Worm (Caenorhabditis elegans) whole organism, young adult: ENCODE results near the gene ZK250.13.
"Not testable (repeated sequence)": the region's sequence is repeated elsewhere in the genome, so short reads cannot be mapped to it uniquely, and the experiment has no call there.

Experiments
- C06A6.2 ChIP-seq: fragments of 200-800 bp; sonication (Bioruptor generic); conservative IDR thresholded peaks from 2 replicates; pipeline ENCODE4 v1.3.6; 2022; ENCODE audit warnings: missing genetic modification characterization, missing compliant biosample characterization
- D2030.7 ChIP-seq: fragments of 200-800 bp; sonication (Bioruptor generic); IDR thresholded peaks from 2 replicates; pipeline ENCODE4 v1.3.6; 2022; ENCODE audit warnings: missing genetic modification reagents, missing genetic modification characterization, missing compliant biosample characterization
- F23B12.7 ChIP-seq: sonication (generic microtip); optimal IDR thresholded peaks from 2 replicates; lab custom pipeline; 2017; ENCODE audit warnings: missing genetic modification characterization, mild to moderate bottlenecking, missing compliant biosample characterization, antibody characterized with exemption, moderate library complexity; ENCODE audit not compliant: insufficient read depth
- F33H1.4 ChIP-seq: fragments of 200-800 bp; sonication (Bioruptor generic); IDR thresholded peaks from 2 replicates; pipeline ENCODE4 v1.3.6; 2022; ENCODE audit warnings: missing genetic modification reagents, missing genetic modification characterization, missing compliant biosample characterization
- F37B4.10 ChIP-seq: fragments of 200-800 bp; sonication (Bioruptor generic); IDR thresholded peaks from 2 replicates; pipeline ENCODE4 v1.3.6; 2022; ENCODE audit warnings: missing genetic modification characterization, missing compliant biosample characterization
- F55B11.4 ChIP-seq: sonication (generic microtip); optimal IDR thresholded peaks from 2 replicates; lab custom pipeline; 2016; ENCODE audit warnings: missing compliant biosample characterization, missing genetic modification characterization, borderline replicate concordance; ENCODE audit not compliant: insufficient read depth
- F57C9.4 ChIP-seq: sonication (generic microtip); optimal IDR thresholded peaks from 2 replicates; lab custom pipeline; 2017; ENCODE audit warnings: mild to moderate bottlenecking, missing genetic modification characterization, missing compliant biosample characterization
- T07F8.4 ChIP-seq: sonication (generic microtip); optimal IDR thresholded peaks from 2 replicates; lab custom pipeline; 2016; ENCODE audit warnings: mild to moderate bottlenecking, missing genetic modification characterization, moderate library complexity, missing compliant biosample characterization
- Y53G8AR.9 ChIP-seq: fragments of 200-800 bp; sonication (Bioruptor generic); conservative IDR thresholded peaks from 2 replicates; pipeline ENCODE4 v1.3.6; 2022; ENCODE audit warnings: missing genetic modification reagents, missing genetic modification characterization, missing compliant biosample characterization
- Y79H2A.3 ChIP-seq: fragments of 200-800 bp; sonication (Bioruptor generic); conservative IDR thresholded peaks from 2 replicates; pipeline ENCODE4 v1.3.6; 2022; ENCODE audit warnings: missing genetic modification reagents, missing genetic modification characterization, missing compliant biosample characterization
- ZK185.1 ChIP-seq: sonication (generic microtip); optimal IDR thresholded peaks from 2 replicates; lab custom pipeline; 2016; ENCODE audit warnings: mild to moderate bottlenecking, missing genetic modification characterization, missing compliant biosample characterization; ENCODE audit not compliant: poor library complexity, severe bottlenecking
- atf-7 ChIP-seq: sonication (generic microtip); optimal IDR thresholded peaks from 2 replicates; lab custom pipeline; 2017; ENCODE audit warnings: mild to moderate bottlenecking, missing genetic modification characterization, missing compliant biosample characterization
- athp-1 ChIP-seq: sonication (generic microtip); optimal IDR thresholded peaks from 2 replicates; lab custom pipeline; 2017; ENCODE audit warnings: mild to moderate bottlenecking, missing genetic modification characterization, missing compliant biosample characterization
- attf-5 ChIP-seq: fragments of 200-800 bp; sonication (Bioruptor generic); optimal IDR thresholded peaks from 2 replicates; lab custom pipeline; 2018; ENCODE audit warnings: mild to moderate bottlenecking, missing genetic modification characterization, missing compliant biosample characterization
- attf-6 ChIP-seq: fragments of 200-800 bp; sonication (Bioruptor generic); IDR thresholded peaks from 2 replicates; pipeline ENCODE4 v1.3.6; 2022; ENCODE audit warnings: missing genetic modification reagents, missing genetic modification characterization, missing compliant biosample characterization
- bed-2 ChIP-seq: fragments of 200-800 bp; sonication (Bioruptor generic); IDR thresholded peaks from 2 replicates; pipeline ENCODE4 v1.3.6; 2022; ENCODE audit warnings: missing genetic modification reagents, missing genetic modification characterization, missing compliant biosample characterization
- ccch-3 ChIP-seq: fragments of 200-800 bp; sonication (Bioruptor generic); optimal IDR thresholded peaks from 2 replicates; lab custom pipeline; 2018; ENCODE audit warnings: mild to moderate bottlenecking, missing genetic modification characterization, missing compliant biosample characterization
- cebp-2 ChIP-seq: fragments of 200-800 bp; sonication (Bioruptor generic); IDR thresholded peaks from 2 replicates; pipeline ENCODE4 v1.3.6; 2022; ENCODE audit warnings: missing genetic modification characterization, missing compliant biosample characterization
- ceh-100 ChIP-seq: fragments of 200-800 bp; sonication (Bioruptor generic); IDR thresholded peaks from 2 replicates; pipeline ENCODE4 v1.3.6; 2022; ENCODE audit warnings: missing genetic modification reagents, missing genetic modification characterization, missing compliant biosample characterization
- ceh-27 ChIP-seq: fragments of 200-800 bp; sonication (Bioruptor generic); optimal IDR thresholded peaks from 2 replicates; lab custom pipeline; 2018; ENCODE audit warnings: mild to moderate bottlenecking, missing genetic modification characterization, moderate library complexity, missing compliant biosample characterization
- ceh-40 ChIP-seq: fragments of 200-800 bp; sonication (Bioruptor generic); IDR thresholded peaks from 2 replicates; pipeline ENCODE4 v1.3.6; 2022; ENCODE audit warnings: missing genetic modification characterization, missing compliant biosample characterization
- ceh-91 ChIP-seq: fragments of 200-800 bp; sonication (Bioruptor generic); IDR thresholded peaks from 2 replicates; pipeline ENCODE4 v1.3.6; 2022; ENCODE audit warnings: missing genetic modification reagents, missing genetic modification characterization, missing compliant biosample characterization
- dox-1 ChIP-seq: fragments of 200-800 bp; sonication (Bioruptor generic); IDR thresholded peaks from 2 replicates; pipeline ENCODE4 v1.3.6; 2022; ENCODE audit warnings: missing genetic modification reagents, missing genetic modification characterization, missing compliant biosample characterization
- egl-44 ChIP-seq: fragments of 200-800 bp; sonication (Bioruptor generic); IDR thresholded peaks from 2 replicates; pipeline ENCODE4 v1.3.6; 2022; ENCODE audit warnings: missing genetic modification reagents, missing genetic modification characterization, missing compliant biosample characterization
- ekl-4 ChIP-seq: fragments of 200-800 bp; sonication (Bioruptor generic); IDR thresholded peaks from 2 replicates; pipeline ENCODE4 v1.3.6; 2022; ENCODE audit warnings: missing genetic modification reagents, missing genetic modification characterization, missing compliant biosample characterization
- hlh-12 ChIP-seq: sonication (generic microtip); optimal IDR thresholded peaks from 2 replicates; lab custom pipeline; 2016; ENCODE audit warnings: missing genetic modification characterization, missing compliant biosample characterization
- lin-26 ChIP-seq: fragments of 200-800 bp; sonication (Bioruptor generic); IDR thresholded peaks from 2 replicates; pipeline ENCODE4 v1.3.6; 2022; ENCODE audit warnings: missing genetic modification reagents, missing genetic modification characterization, missing compliant biosample characterization
- lir-1 ChIP-seq: fragments of 200-800 bp; sonication (Bioruptor generic); conservative IDR thresholded peaks from 2 replicates; pipeline ENCODE4 v1.3.6; 2022; ENCODE audit warnings: missing genetic modification reagents, missing genetic modification characterization, missing compliant biosample characterization
- lsl-1 ChIP-seq: fragments of 200-800 bp; sonication (Bioruptor generic); optimal IDR thresholded peaks from 2 replicates; lab custom pipeline; 2018; ENCODE audit warnings: mild to moderate bottlenecking, missing genetic modification characterization, moderate library complexity, missing compliant biosample characterization
- madf-10 ChIP-seq: sonication (generic microtip); optimal IDR thresholded peaks from 2 replicates; lab custom pipeline; 2016; ENCODE audit warnings: mild to moderate bottlenecking, missing genetic modification characterization, missing compliant biosample characterization
- madf-3 ChIP-seq: fragments of 200-800 bp; sonication (Bioruptor generic); IDR thresholded peaks from 2 replicates; pipeline ENCODE4 v1.3.6; 2022; ENCODE audit warnings: missing genetic modification reagents, missing genetic modification characterization, missing compliant biosample characterization
- madf-8 ChIP-seq: fragments of 200-800 bp; sonication (Bioruptor generic); conservative IDR thresholded peaks from 2 replicates; pipeline ENCODE4 v1.3.6; 2022; ENCODE audit warnings: missing genetic modification reagents, missing genetic modification characterization, missing compliant biosample characterization
- mel-28 ChIP-seq: sonication (generic microtip); optimal IDR thresholded peaks from 2 replicates; lab custom pipeline; 2016; ENCODE audit warnings: borderline replicate concordance, mild to moderate bottlenecking, missing genetic modification characterization, missing compliant biosample characterization
- nfyb-1 ChIP-seq: fragments of 200-800 bp; sonication (Bioruptor generic); IDR thresholded peaks from 2 replicates; pipeline ENCODE4 v1.3.6; 2022; ENCODE audit warnings: missing genetic modification reagents, missing genetic modification characterization, missing compliant biosample characterization
- nhr-80 ChIP-seq: sonication (generic microtip); optimal IDR thresholded peaks from 2 replicates; lab custom pipeline; 2016; ENCODE audit warnings: missing genetic modification characterization, missing compliant biosample characterization
- sea-2 ChIP-seq: fragments of 200-800 bp; sonication (Bioruptor generic); IDR thresholded peaks from 2 replicates; pipeline ENCODE4 v1.3.6; 2022; ENCODE audit warnings: missing genetic modification characterization, missing compliant biosample characterization
- snpc-1.1 ChIP-seq: sonication (generic microtip); optimal IDR thresholded peaks from 2 replicates; lab custom pipeline; 2017; ENCODE audit warnings: missing genetic modification characterization, mild to moderate bottlenecking, missing compliant biosample characterization, antibody characterized with exemption, moderate library complexity, missing genotype, missing genetic modification reagents; ENCODE audit not compliant: insufficient read depth
- snpc-1.3 ChIP-seq: sonication (generic microtip); optimal IDR thresholded peaks from 2 replicates; lab custom pipeline; 2017; ENCODE audit warnings: missing genetic modification characterization, mild to moderate bottlenecking, missing compliant biosample characterization, antibody characterized with exemption, moderate library complexity, missing genotype, missing genetic modification reagents; ENCODE audit not compliant: insufficient read depth
- somi-1 ChIP-seq: fragments of 200-800 bp; sonication (Bioruptor generic); optimal IDR thresholded peaks from 2 replicates; lab custom pipeline; 2018; ENCODE audit warnings: mild to moderate bottlenecking, missing genetic modification characterization, missing compliant biosample characterization
- zim-3 ChIP-seq: sonication (generic microtip); optimal IDR thresholded peaks from 2 replicates; lab custom pipeline; 2017; ENCODE audit warnings: mild to moderate bottlenecking, missing genetic modification characterization, moderate library complexity, missing compliant biosample characterization

ZK250.13 gene

DNA sequence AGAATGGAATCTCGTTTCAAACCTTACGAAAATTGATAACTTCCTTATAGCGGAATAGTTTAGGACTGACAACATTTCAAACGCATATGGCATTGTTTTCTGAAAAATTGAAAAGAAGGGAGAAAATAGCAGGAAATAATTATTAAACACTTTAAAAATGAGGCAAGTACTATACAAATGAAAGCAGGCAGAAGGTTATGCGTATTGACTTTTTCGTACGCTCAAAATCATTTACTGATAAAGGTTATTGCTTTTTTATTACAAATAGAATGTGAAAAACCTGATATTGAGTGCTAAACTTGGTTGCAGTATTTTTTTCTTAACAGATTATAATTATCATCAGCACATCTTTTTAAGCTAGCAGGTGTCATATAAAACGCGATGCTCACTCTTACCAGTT, at the start of gene ZK250.13:
TSS of gene ZK250.13 (minus strand) at position 101 of the 400 bp plus-strand sequence.
- no peak for TF ChIP-seq egl-44 (GFP tag; lab: Robert Waterston, UW)
- TF ChIP-seq ZK185.1, result no peak
- no peak for TF ChIP-seq ceh-91 (GFP tag; lab: Robert Waterston, UW)
- TF ChIP-seq ceh-27 (GFP tag; lab: Kevin White, UChicago), result no peak
- TF ChIP-seq madf-8 (GFP tag; lab: Robert Waterston, UW), result no peak
- no peak for TF ChIP-seq F57C9.4 (tag; lab: Kevin White, UChicago)
- TF ChIP-seq athp-1 (tag; lab: Kevin White, UChicago), result no peak
- no peak for TF ChIP-seq F33H1.4
- TF ChIP-seq attf-5 (GFP tag; lab: Kevin White, UChicago), result no peak
- TF ChIP-seq, all 124 proteins: peak for 0

DNA sequence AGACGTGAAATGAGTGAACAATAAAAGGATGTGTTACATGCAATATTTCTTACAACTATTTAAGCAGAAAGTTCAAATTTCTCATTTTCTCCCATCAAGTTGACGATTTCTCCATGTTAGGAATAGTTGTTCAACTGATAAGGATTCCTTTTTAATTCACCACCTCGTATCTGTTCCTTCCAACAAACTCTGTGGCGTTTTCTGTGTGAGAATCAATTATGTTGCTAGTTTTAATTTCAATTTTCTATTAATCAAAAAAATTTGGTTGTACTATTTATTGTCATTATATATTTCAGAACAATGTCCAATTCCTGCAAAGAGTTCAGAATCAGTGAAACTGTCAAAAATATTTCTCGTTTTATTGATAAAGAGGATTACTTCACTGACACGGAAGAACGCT, 49.5 kb upstream of the ZK250.13 start, which contains the start of gene math-44:
TSS of gene math-44 (plus strand) at position 301 of the 400 bp plus-strand sequence.
- peak; percentile 4 for TF ChIP-seq nhr-80 (tag; lab: Kevin White, UChicago)
- no peak for TF ChIP-seq ccch-3 (GFP tag; lab: Kevin White, UChicago)

- TF ChIP-seq bed-2 (GFP tag; lab: Robert Waterston, UW) (no peak), madf-3 (no peak), athp-1 (tag; lab: Kevin White, UChicago) (no peak), F37B4.10 (GFP tag; lab: Robert Waterston, UW) (no peak), somi-1 (GFP tag; lab: Kevin White, UChicago) (no peak), lsl-1 (GFP tag; lab: Kevin White, UChicago) (no peak)
These were observed 47.4 kb upstream of the ZK250.13 start, which contains the start of gene Y16E11A.4 for ce11 chrII:1986979-1987378. Gene Y16E11A.4 (plus strand): TSS chrII:1987279.

DNA sequence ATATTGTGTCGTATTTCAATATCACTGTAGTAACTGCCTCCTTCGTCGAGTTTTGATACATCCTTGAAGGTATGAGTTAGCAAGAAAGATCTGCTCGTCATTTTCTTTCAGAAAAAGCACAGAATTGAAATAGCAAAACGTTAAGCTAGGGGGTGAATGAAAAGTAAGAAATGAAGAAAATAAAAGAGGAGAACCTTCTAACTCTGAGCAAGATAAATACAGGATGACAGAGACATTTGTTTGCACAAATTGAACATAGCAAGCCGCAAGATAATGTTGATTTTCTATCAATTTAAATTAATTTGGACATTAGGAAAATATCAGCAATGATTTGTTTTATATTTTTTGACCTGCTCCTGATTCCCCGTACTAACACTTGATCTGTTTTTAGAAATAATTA, 16.0 kb upstream of the ZK250.13 start, which contains the start of gene math-49:
TSS of gene math-49 (minus strand) at position 101 of the 400 bp plus-strand sequence.
- TF ChIP-seq snpc-1.3 (tag; lab: Kevin White, UChicago); madf-10 (tag; lab: Kevin White, UChicago); attf-5 (GFP tag; lab: Kevin White, UChicago): not testable (repeated sequence)

DNA sequence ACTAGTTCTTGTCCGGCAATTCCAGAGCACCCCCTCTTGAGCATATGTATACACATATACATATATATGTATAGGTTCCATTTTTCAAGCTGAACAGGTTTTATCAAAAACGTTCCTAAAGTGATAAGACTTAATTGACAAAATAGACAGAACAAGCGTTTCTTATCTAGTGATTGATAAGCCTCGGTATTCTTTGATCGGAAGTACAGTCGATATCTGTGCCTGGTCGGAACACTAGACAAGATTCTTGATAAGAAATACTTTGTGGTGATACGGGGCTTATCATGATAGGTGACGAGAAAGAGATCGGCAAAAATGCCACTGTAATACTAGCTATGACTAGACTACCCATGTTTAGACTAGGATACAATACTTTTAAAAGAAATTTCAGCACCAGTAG, 9.6 kb upstream of the ZK250.13 start:
- no peak for TF ChIP-seq T07F8.4 (tag; lab: Kevin White, UChicago)
- no peak for TF ChIP-seq mel-28 (tag; lab: Kevin White, UChicago)
- TF ChIP-seq lir-1 (GFP tag; lab: Robert Waterston, UW), result no peak
- no peak for TF ChIP-seq somi-1 (GFP tag; lab: Kevin White, UChicago)
- peak; percentile 73 for TF ChIP-seq nhr-80 (tag; lab: Kevin White, UChicago)
- no peak for TF ChIP-seq F23B12.7 (tag; lab: Kevin White, UChicago)
- no peak for TF ChIP-seq nfyb-1
- TF ChIP-seq attf-6 (GFP tag; lab: Robert Waterston, UW), result no peak
- TF ChIP-seq zim-3 (tag; lab: Kevin White, UChicago), result no peak
- TF ChIP-seq F55B11.4 (tag; lab: Kevin White, UChicago), result no peak
- no peak for TF ChIP-seq sea-2
- TF ChIP-seq Y79H2A.3 (GFP tag; lab: Robert Waterston, UW), result no peak
- no peak for TF ChIP-seq lin-26
- peak; percentile 24 for TF ChIP-seq atf-7 (tag; lab: Kevin White, UChicago)
- TF ChIP-seq ekl-4 (GFP tag; lab: Robert Waterston, UW), result no peak
- TF ChIP-seq dox-1 (GFP tag; lab: Robert Waterston, UW), result peak; percentile 57
- no peak for TF ChIP-seq C06A6.2 (GFP tag; lab: Robert Waterston, UW)
- 0 out of 2 replicates have a peak, but pooled peaks have one; percentile 52 for TF ChIP-seq Y53G8AR.9
- TF ChIP-seq ceh-40 (GFP tag; lab: Robert Waterston, UW), result no peak
- TF ChIP-seq cebp-2 (GFP tag; lab: Robert Waterston, UW), result no peak
- TF ChIP-seq snpc-1.1 (tag; lab: Kevin White, UChicago), result no peak
- TF ChIP-seq D2030.7 (GFP tag; lab: Robert Waterston, UW), result no peak
- no peak for TF ChIP-seq hlh-12 (tag; lab: Kevin White, UChicago)
- no peak for TF ChIP-seq ceh-100 (GFP tag; lab: Robert Waterston, UW)
